Fruit fly (Drosophila melanogaster) whole organism, pupa: Measurements from ENCODE around the gene GstD8.
A peak's percentile ranks its signal among the peaks of the same experiment; 100 is the strongest.

Experiments used
- CG17806 ChIP-seq: fragments of 200-800 bp; sonication (Bioruptor generic); optimal IDR thresholded peaks from 2 replicates; lab custom pipeline; 2018; ENCODE audit warnings: missing biosample characterization, mild to moderate bottlenecking, missing genetic modification characterization, moderate library complexity
- CG8159 ChIP-seq: fragments of 200-800 bp; sonication (Bioruptor generic); optimal IDR thresholded peaks from 3 replicates; lab custom pipeline; 2018; ENCODE audit warnings: missing biosample characterization, mild to moderate bottlenecking, missing genetic modification characterization, moderate library complexity
- EcR ChIP-seq: fragments of 200-800 bp; sonication (Bioruptor generic); optimal IDR thresholded peaks from 3 replicates; lab custom pipeline; 2019; ENCODE audit warnings: missing biosample characterization, missing genetic modification characterization, mild to moderate bottlenecking, moderate library complexity, missing genetic modification reagents
- fd96Ca ChIP-seq: fragments of 200-800 bp; sonication (Bioruptor generic); IDR thresholded peaks from 3 replicates; pipeline ENCODE4 v1.3.6; 2022; ENCODE audit warnings: missing biosample characterization, missing genetic modification characterization

DNA sequence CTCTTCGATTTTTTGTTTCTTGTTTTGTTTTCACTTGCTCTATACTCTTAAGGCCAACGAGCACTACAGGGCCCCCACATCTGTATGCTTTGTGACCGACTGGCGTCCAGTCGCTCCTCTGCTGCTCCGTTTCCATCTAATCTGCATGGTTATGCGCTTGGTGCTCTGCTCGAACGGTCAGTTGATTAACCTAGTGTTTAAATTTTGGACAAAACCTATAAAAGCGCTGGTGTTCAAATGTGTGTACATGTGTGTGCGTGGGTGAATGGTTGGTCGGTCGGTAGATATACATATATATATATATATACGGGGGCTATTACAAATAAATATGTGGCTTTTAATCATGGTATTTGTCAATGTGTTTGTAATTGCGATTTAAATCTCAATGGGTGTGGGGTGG is 44.2 kb downstream of the GstD8 start:
- TF ChIP-seq CG8159 (no peak), EcR (peak; percentile 2), fd96Ca (GFP tag; lab: Robert Waterston, UW) (no peak), CG17806 (tag; lab: Kevin White, UChicago) (no peak)
